Fruit fly (Drosophila melanogaster): ENCODE data around the gene Prestin.

The Prestin gene

DNA sequence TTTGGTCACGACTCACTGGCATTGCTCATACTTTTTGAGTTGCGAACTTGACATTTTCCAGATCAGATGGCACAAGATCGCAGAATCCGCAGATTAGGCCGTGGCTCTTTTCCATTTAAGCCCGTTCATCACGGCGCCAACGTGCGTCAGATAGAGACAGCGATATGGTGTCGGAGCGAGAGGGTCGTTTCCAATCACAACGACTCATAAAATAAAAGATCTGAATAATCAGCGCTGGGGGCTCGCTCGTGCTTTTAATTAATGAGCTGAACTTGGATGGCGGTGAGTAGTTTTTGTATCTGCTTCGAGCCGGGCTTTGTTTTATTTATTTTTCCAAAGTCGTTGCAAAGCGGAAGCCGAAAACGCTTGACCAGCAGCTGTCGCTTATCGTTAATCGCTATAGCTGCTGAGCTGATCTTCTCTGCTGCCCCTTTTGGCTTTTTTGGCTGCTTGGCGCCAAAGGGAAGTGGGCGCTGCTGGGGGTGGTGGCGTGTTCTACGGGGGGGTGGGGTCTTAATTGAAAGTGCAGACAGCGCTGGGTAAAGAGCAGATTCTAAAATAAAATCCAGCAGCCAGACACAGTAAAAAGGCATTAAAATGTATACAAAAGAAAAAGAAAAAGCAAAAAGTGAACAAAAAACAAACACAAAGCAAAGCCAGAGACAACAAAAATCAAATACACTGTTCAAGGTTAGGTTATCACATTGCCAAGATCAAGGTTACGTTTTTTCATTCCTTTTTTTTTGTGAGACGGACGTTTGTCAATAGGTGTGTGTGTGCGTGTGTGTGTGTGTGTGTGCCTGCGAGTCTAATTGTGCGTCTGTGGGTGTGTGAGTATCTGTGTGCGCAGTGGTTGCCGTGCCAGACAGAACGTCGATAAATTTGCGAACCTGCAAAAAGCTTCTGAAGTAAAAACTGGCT lies 14.8 kb upstream of the Prestin start (continued):
- TF ChIP-seq CG7556 (GFP tag; optimal IDR thresholded peaks at IDR 0.05) (no peak), bab2 (GFP tag; optimal IDR thresholded peaks at IDR 0.05) (no peak), abd-A (tag; optimal IDR thresholded peaks at IDR 0.05) (peak; percentile 92), ac (GFP tag; optimal IDR thresholded peaks at IDR 0.05) (no peak), CG1233 (GFP tag; optimal IDR thresholded peaks at IDR 0.05) (no peak), CG2199 (GFP tag; IDR thresholded peaks at IDR 0.05) (0 out of 3 replicates have a peak, but pooled peaks have one; percentile 53), NFAT (GFP tag; IDR thresholded peaks at IDR 0.05) (no peak), CG42726 (GFP tag; IDR thresholded peaks at IDR 0.05; ENCODE audit: partially characterized antibody) (no peak), CG9876 (GFP tag; optimal IDR thresholded peaks at IDR 0.05) (no peak), fru (optimal IDR thresholded peaks at IDR 0.05) (no peak), Ets65A (GFP tag) (no peak), CG18764 (GFP tag; optimal IDR thresholded peaks at IDR 0.05) (no peak), CG1832 (GFP tag; optimal IDR thresholded peaks at IDR 0.05) (peak; percentile 54), Abd-B (GFP tag; optimal IDR thresholded peaks at IDR 0.05) (peak; percentile 26), danr (GFP tag; IDR thresholded peaks at IDR 0.05) (no peak), Hr3 (GFP tag; optimal IDR thresholded peaks at IDR 0.05) (no peak), CG10209 (GFP tag; optimal IDR thresholded peaks at IDR 0.05) (no peak), Nf-YC (tag; optimal IDR thresholded peaks at IDR 0.05) (peak; percentile 7), kni (GFP tag; optimal IDR thresholded peaks at IDR 0.05) (no peak), D19A (tag; optimal IDR thresholded peaks at IDR 0.05) (no peak), Gug (GFP tag; IDR thresholded peaks at IDR 0.05) (no peak), CG6854 (GFP tag; optimal IDR thresholded peaks at IDR 0.05) (no peak), rib (GFP tag; IDR thresholded peaks at IDR 0.05) (peak; percentile 65; the same call in 1 of the 2 replicates), Chrac-16 (GFP tag; optimal IDR thresholded peaks at IDR 0.05) (no peak), lilli (GFP tag; optimal IDR thresholded peaks at IDR 0.05) (no peak), slp2 (GFP tag; optimal IDR thresholded peaks at IDR 0.05) (no peak), ato (GFP tag; IDR thresholded peaks at IDR 0.05; ENCODE audit: partially characterized antibody) (no peak), CG10147 (GFP tag; optimal IDR thresholded peaks at IDR 0.05) (peak; percentile 13), nom (GFP tag; optimal IDR thresholded peaks at IDR 0.05) (peak; percentile 24), gsb (GFP tag; IDR thresholded peaks at IDR 0.05) (no peak), TFAM (GFP tag; optimal IDR thresholded peaks at IDR 0.05) (no peak), kah (GFP tag; optimal IDR thresholded peaks at IDR 0.05) (no peak), NK7.1 (GFP tag; optimal IDR thresholded peaks at IDR 0.05) (no peak), CG12769 (tag; optimal IDR thresholded peaks at IDR 0.05) (peak; percentile 33), Sry-δ (GFP tag; optimal IDR thresholded peaks at IDR 0.05) (no peak), CG6272 (GFP tag; IDR thresholded peaks at IDR 0.05) (no peak), CG8359 (GFP tag; optimal IDR thresholded peaks at IDR 0.05; ENCODE audit: borderline replicate concordance) (no peak), CG14441 (GFP tag; IDR thresholded peaks at IDR 0.05) (no peak), B-H2 (GFP tag; optimal IDR thresholded peaks at IDR 0.05) (peak; percentile 11), jumu (GFP tag; optimal IDR thresholded peaks at IDR 0.05) (no peak), sd (tag; optimal IDR thresholded peaks at IDR 0.05) (peak; percentile 14), sisA (GFP tag; IDR thresholded peaks at IDR 0.05) (no peak), pzg (GFP tag; optimal IDR thresholded peaks at IDR 0.05) (no peak), emc (GFP tag; optimal IDR thresholded peaks at IDR 0.05) (no peak), B-H1 (GFP tag; IDR thresholded peaks at IDR 0.05) (no peak), pho (GFP tag; optimal IDR thresholded peaks at IDR 0.05) (no peak), chinmo (GFP tag; IDR thresholded peaks at IDR 0.05; ENCODE audit: partially characterized antibody) (peak; percentile 79; the same call in 3 of the 4 replicates), Ptx1 (GFP tag; IDR thresholded peaks at IDR 0.05) (no peak), cas (GFP tag; IDR thresholded peaks at IDR 0.05) (no peak), E2f1 (GFP tag; IDR thresholded peaks at IDR 0.05) (no peak)
